Worm (Caenorhabditis elegans) whole organism, young adult: Measurements from ENCODE around the gene T21B10.4.
A peak's percentile ranks its signal among the peaks of the same experiment; 100 is the strongest.

Source experiments
- B0019.2 ChIP-seq: fragments of 200-800 bp; sonication (Bioruptor generic); conservative IDR thresholded peaks from 2 replicates; pipeline ENCODE4 v1.3.6; 2022; ENCODE audit warnings: missing genetic modification reagents, missing genetic modification characterization, missing compliant biosample characterization
- B0336.3 ChIP-seq: fragments of 200-800 bp; sonication (Bioruptor generic); IDR thresholded peaks from 2 replicates; pipeline ENCODE4 v1.3.6; 2022; ENCODE audit warnings: missing genetic modification characterization, missing compliant biosample characterization
- C17E4.6 ChIP-seq: fragments of 200-800 bp; sonication (Bioruptor generic); IDR thresholded peaks from 2 replicates; pipeline ENCODE4 v1.3.6; 2022; ENCODE audit warnings: missing genetic modification reagents, missing genetic modification characterization, missing compliant biosample characterization
- D2030.7 ChIP-seq: fragments of 200-800 bp; sonication (Bioruptor generic); IDR thresholded peaks from 2 replicates; pipeline ENCODE4 v1.3.6; 2022; ENCODE audit warnings: missing genetic modification reagents, missing genetic modification characterization, missing compliant biosample characterization
- F33H1.4 ChIP-seq: fragments of 200-800 bp; sonication (Bioruptor generic); IDR thresholded peaks from 2 replicates; pipeline ENCODE4 v1.3.6; 2022; ENCODE audit warnings: missing genetic modification reagents, missing genetic modification characterization, missing compliant biosample characterization
- F37B4.10 ChIP-seq: fragments of 200-800 bp; sonication (Bioruptor generic); IDR thresholded peaks from 2 replicates; pipeline ENCODE4 v1.3.6; 2022; ENCODE audit warnings: missing genetic modification characterization, missing compliant biosample characterization
- F52B5.7 ChIP-seq: sonication (generic microtip); optimal IDR thresholded peaks from 2 replicates; lab custom pipeline; 2016; ENCODE audit warnings: mild to moderate bottlenecking, missing genetic modification characterization, missing compliant biosample characterization
- F57A8.1 ChIP-seq: fragments of 200-800 bp; sonication (Bioruptor generic); optimal IDR thresholded peaks from 2 replicates; lab custom pipeline; 2018; ENCODE audit warnings: mild to moderate bottlenecking, missing genetic modification characterization, moderate library complexity, missing compliant biosample characterization
- T26A5.8 ChIP-seq: sonication (generic microtip); optimal IDR thresholded peaks from 2 replicates; lab custom pipeline; 2016; ENCODE audit warnings: missing genetic modification characterization, missing compliant biosample characterization
- Y67H2A.10 ChIP-seq: fragments of 200-800 bp; sonication (Bioruptor generic); conservative IDR thresholded peaks from 2 replicates; pipeline ENCODE4 v1.3.6; 2022; ENCODE audit warnings: missing genetic modification reagents, missing genetic modification characterization, missing compliant biosample characterization
- Y79H2A.3 ChIP-seq: fragments of 200-800 bp; sonication (Bioruptor generic); conservative IDR thresholded peaks from 2 replicates; pipeline ENCODE4 v1.3.6; 2022; ENCODE audit warnings: missing genetic modification reagents, missing genetic modification characterization, missing compliant biosample characterization
- ZK185.1 ChIP-seq: sonication (generic microtip); optimal IDR thresholded peaks from 2 replicates; lab custom pipeline; 2016; ENCODE audit warnings: mild to moderate bottlenecking, missing genetic modification characterization, missing compliant biosample characterization; ENCODE audit not compliant: poor library complexity, severe bottlenecking
- akir-1 ChIP-seq: fragments of 200-800 bp; sonication (Bioruptor generic); optimal IDR thresholded peaks from 2 replicates; lab custom pipeline; 2018; ENCODE audit warnings: mild to moderate bottlenecking, missing genetic modification characterization, moderate library complexity, missing compliant biosample characterization
- bed-1 ChIP-seq: fragments of 200-800 bp; sonication (Bioruptor generic); IDR thresholded peaks from 2 replicates; pipeline ENCODE4 v1.3.6; 2022; ENCODE audit warnings: missing genetic modification reagents, missing genetic modification characterization, missing compliant biosample characterization
- bed-2 ChIP-seq: fragments of 200-800 bp; sonication (Bioruptor generic); IDR thresholded peaks from 2 replicates; pipeline ENCODE4 v1.3.6; 2022; ENCODE audit warnings: missing genetic modification reagents, missing genetic modification characterization, missing compliant biosample characterization
- ccch-3 ChIP-seq: fragments of 200-800 bp; sonication (Bioruptor generic); optimal IDR thresholded peaks from 2 replicates; lab custom pipeline; 2018; ENCODE audit warnings: mild to moderate bottlenecking, missing genetic modification characterization, missing compliant biosample characterization
- ceh-100 ChIP-seq: fragments of 200-800 bp; sonication (Bioruptor generic); IDR thresholded peaks from 2 replicates; pipeline ENCODE4 v1.3.6; 2022; ENCODE audit warnings: missing genetic modification reagents, missing genetic modification characterization, missing compliant biosample characterization
- ceh-27 ChIP-seq: fragments of 200-800 bp; sonication (Bioruptor generic); optimal IDR thresholded peaks from 2 replicates; lab custom pipeline; 2018; ENCODE audit warnings: mild to moderate bottlenecking, missing genetic modification characterization, moderate library complexity, missing compliant biosample characterization
- ceh-79 ChIP-seq: sonication (generic microtip); optimal IDR thresholded peaks from 2 replicates; lab custom pipeline; 2017; ENCODE audit warnings: mild to moderate bottlenecking, missing genetic modification characterization, missing compliant biosample characterization
- efl-1 ChIP-seq: fragments of 150-350 bp; optimal IDR thresholded peaks from 2 replicates; lab custom pipeline; 2014; ENCODE audit warnings: missing biosample characterization, missing genetic modification reagents, missing genetic modification characterization
- egl-18 ChIP-seq: fragments of 200-800 bp; sonication (Bioruptor generic); IDR thresholded peaks from 2 replicates; pipeline ENCODE4 v1.3.6; 2022; ENCODE audit warnings: missing genetic modification reagents, missing genetic modification characterization, missing compliant biosample characterization
- egl-44 ChIP-seq: fragments of 200-800 bp; sonication (Bioruptor generic); IDR thresholded peaks from 2 replicates; pipeline ENCODE4 v1.3.6; 2022; ENCODE audit warnings: missing genetic modification reagents, missing genetic modification characterization, missing compliant biosample characterization
- egrh-3 ChIP-seq: fragments of 200-800 bp; sonication (Bioruptor generic); IDR thresholded peaks from 2 replicates; pipeline ENCODE4 v1.3.6; 2022; ENCODE audit warnings: missing genetic modification reagents, missing genetic modification characterization, missing compliant biosample characterization
- ets-4 ChIP-seq: fragments of 200-800 bp; sonication (Bioruptor generic); optimal IDR thresholded peaks from 2 replicates; lab custom pipeline; 2018; ENCODE audit warnings: mild to moderate bottlenecking, missing genetic modification characterization, missing compliant biosample characterization
- him-1 ChIP-seq: sonication (generic microtip); optimal IDR thresholded peaks from 2 replicates; lab custom pipeline; 2016; ENCODE audit warnings: missing genotype, missing genetic modification reagents, missing genetic modification characterization, missing compliant biosample characterization
- hmg-1.2 ChIP-seq: fragments of 200-800 bp; sonication (Bioruptor generic); IDR thresholded peaks from 2 replicates; pipeline ENCODE4 v1.3.6; 2022; ENCODE audit warnings: missing genetic modification reagents, missing genetic modification characterization, missing compliant biosample characterization
- hmg-20 ChIP-seq: fragments of 200-800 bp; sonication (Bioruptor generic); IDR thresholded peaks from 2 replicates; pipeline ENCODE4 v1.3.6; 2022; ENCODE audit warnings: missing genetic modification reagents, missing genetic modification characterization, missing compliant biosample characterization
- hsf-1 ChIP-seq: fragments of 200-800 bp; sonication (Bioruptor generic); IDR thresholded peaks from 2 replicates; pipeline ENCODE4 v1.3.6; 2022; ENCODE audit warnings: missing genetic modification reagents, missing genetic modification characterization, missing compliant biosample characterization
- lin-35 ChIP-seq, 3 experiments: fragments of 150-350 bp in 2 of 3; sonication (generic microtip) in 1 of 3; optimal IDR thresholded peaks; 2 replicates each; lab custom pipeline; 2014 to 2018; ENCODE audit warnings: missing biosample characterization in 3 of 3, missing genetic modification characterization in 3 of 3, missing genetic modification reagents in 3 of 3
- lin-40 ChIP-seq: sonication (generic microtip); optimal IDR thresholded peaks from 2 replicates; lab custom pipeline; 2016; ENCODE audit warnings: missing genetic modification characterization, mild to moderate bottlenecking, missing compliant biosample characterization, missing genotype, missing genetic modification reagents
- lsl-1 ChIP-seq: fragments of 200-800 bp; sonication (Bioruptor generic); optimal IDR thresholded peaks from 2 replicates; lab custom pipeline; 2018; ENCODE audit warnings: mild to moderate bottlenecking, missing genetic modification characterization, moderate library complexity, missing compliant biosample characterization
- lsy-27 ChIP-seq: sonication (generic microtip); optimal IDR thresholded peaks from 2 replicates; lab custom pipeline; 2017; ENCODE audit warnings: missing genetic modification characterization, mild to moderate bottlenecking, missing compliant biosample characterization, antibody characterized with exemption, missing genotype, borderline replicate concordance; ENCODE audit not compliant: insufficient read depth
- madf-10 ChIP-seq: sonication (generic microtip); optimal IDR thresholded peaks from 2 replicates; lab custom pipeline; 2016; ENCODE audit warnings: mild to moderate bottlenecking, missing genetic modification characterization, missing compliant biosample characterization
- mcd-1 ChIP-seq: fragments of 200-800 bp; sonication (Bioruptor generic); IDR thresholded peaks from 2 replicates; pipeline ENCODE4 v1.3.6; 2022; ENCODE audit warnings: missing genetic modification reagents, missing genetic modification characterization, missing compliant biosample characterization
- mel-28 ChIP-seq: sonication (generic microtip); optimal IDR thresholded peaks from 2 replicates; lab custom pipeline; 2016; ENCODE audit warnings: borderline replicate concordance, mild to moderate bottlenecking, missing genetic modification characterization, missing compliant biosample characterization
- nfyb-1 ChIP-seq: fragments of 200-800 bp; sonication (Bioruptor generic); IDR thresholded peaks from 2 replicates; pipeline ENCODE4 v1.3.6; 2022; ENCODE audit warnings: missing genetic modification reagents, missing genetic modification characterization, missing compliant biosample characterization
- nhr-120 ChIP-seq: fragments of 200-800 bp; sonication (Bioruptor generic); IDR thresholded peaks from 2 replicates; pipeline ENCODE4 v1.3.6; 2022; ENCODE audit warnings: missing genetic modification characterization, missing compliant biosample characterization
- nhr-90 ChIP-seq: sonication (generic microtip); optimal IDR thresholded peaks from 2 replicates; lab custom pipeline; 2016; ENCODE audit warnings: missing genotype, mild to moderate bottlenecking, missing genetic modification characterization, missing compliant biosample characterization
- pha-4 ChIP-seq: fragments of 150-350 bp; sonication (generic microtip); optimal IDR thresholded peaks from 2 replicates; lab custom pipeline; 2014; ENCODE audit warnings: missing biosample characterization, missing genetic modification reagents, missing genetic modification characterization
- repo-1 ChIP-seq: sonication (generic microtip); optimal IDR thresholded peaks from 2 replicates; lab custom pipeline; 2017; ENCODE audit warnings: mild to moderate bottlenecking, missing genetic modification characterization, missing compliant biosample characterization
- sea-2 ChIP-seq: fragments of 200-800 bp; sonication (Bioruptor generic); IDR thresholded peaks from 2 replicates; pipeline ENCODE4 v1.3.6; 2022; ENCODE audit warnings: missing genetic modification characterization, missing compliant biosample characterization
- snpc-1.1 ChIP-seq: sonication (generic microtip); optimal IDR thresholded peaks from 2 replicates; lab custom pipeline; 2017; ENCODE audit warnings: missing genetic modification characterization, mild to moderate bottlenecking, missing compliant biosample characterization, antibody characterized with exemption, moderate library complexity, missing genotype, missing genetic modification reagents; ENCODE audit not compliant: insufficient read depth
- snpc-1.3 ChIP-seq: sonication (generic microtip); optimal IDR thresholded peaks from 2 replicates; lab custom pipeline; 2017; ENCODE audit warnings: missing genetic modification characterization, mild to moderate bottlenecking, missing compliant biosample characterization, antibody characterized with exemption, moderate library complexity, missing genotype, missing genetic modification reagents; ENCODE audit not compliant: insufficient read depth
- snpc-4 ChIP-seq, 5 experiments: fragments of 150-350 bp in 1 of 5; sonication (generic microtip) in 4 of 5; optimal IDR thresholded peaks; 2 replicates each; lab custom pipeline; 2014 to 2018; ENCODE audit warnings: missing genetic modification characterization in 5 of 5, missing biosample characterization in 3 of 5, antibody characterized with exemption in 2 of 5, mild to moderate bottlenecking in 2 of 5, missing compliant biosample characterization in 2 of 5, missing genotype in 2 of 5, moderate library complexity in 2 of 5, missing genetic modification reagents in 1 of 5
- xnd-1 ChIP-seq: sonication (generic microtip); optimal IDR thresholded peaks from 2 replicates; lab custom pipeline; 2016; ENCODE audit warnings: missing genotype, missing genetic modification reagents, missing genetic modification characterization, missing compliant biosample characterization
- ztf-6 ChIP-seq: fragments of 200-800 bp; sonication (Bioruptor generic); IDR thresholded peaks from 2 replicates; pipeline ENCODE4 v1.3.6; 2022; ENCODE audit warnings: missing genetic modification reagents, missing genetic modification characterization, missing compliant biosample characterization

The T21B10.4 gene

ce11 chrII:8938907-8939622, 1.6 kb upstream of the T21B10.4 start (continued):
- no peak for TF ChIP-seq lin-40 (tag; lab: Kevin White, UChicago)
- TF ChIP-seq F57A8.1 (GFP tag; lab: Kevin White, UChicago): no peak
- no peak for TF ChIP-seq egl-44 (GFP tag; lab: Robert Waterston, UW)
- TF ChIP-seq madf-10: no peak
- TF ChIP-seq ceh-27 (GFP tag; lab: Kevin White, UChicago): no peak
- no peak for TF ChIP-seq snpc-4 (GFP tag; optimal IDR thresholded peaks at IDR 0.05; lab: Kevin White, UChicago)
- no peak for TF ChIP-seq snpc-4 (tag; optimal IDR thresholded peaks at IDR 0.05; lab: Kevin White, UChicago)
- peak; percentile 62; the same call in 1 of the 2 replicates for TF ChIP-seq nfyb-1 (GFP tag; lab: Robert Waterston, UW)
- TF ChIP-seq Y79H2A.3 (GFP tag; lab: Robert Waterston, UW): peak; percentile 67; the same call in 1 of the 2 replicates
- TF ChIP-seq hmg-1.2 (GFP tag; lab: Robert Waterston, UW): no peak; the same call in 1 of the 2 replicates
- TF ChIP-seq egl-18 (GFP tag; lab: Robert Waterston, UW): no peak
- TF ChIP-seq akir-1 (GFP tag; lab: Kevin White, UChicago): no peak
- no peak for TF ChIP-seq ets-4
- no peak for TF ChIP-seq bed-1 (GFP tag; lab: Robert Waterston, UW)
- 0 out of 2 replicates have a peak, but pooled peaks have one; percentile 9 for TF ChIP-seq C17E4.6 (GFP tag; lab: Robert Waterston, UW)
- TF ChIP-seq nhr-120 (GFP tag; lab: Robert Waterston, UW): no peak
- TF ChIP-seq efl-1 (GFP tag; lab: Kevin White, UChicago): no peak
- no peak for TF ChIP-seq ceh-79 (tag; lab: Kevin White, UChicago)
- TF ChIP-seq mel-28: no peak
- no peak for TF ChIP-seq Y67H2A.10 (GFP tag; lab: Robert Waterston, UW)
- no peak for TF ChIP-seq B0019.2 (GFP tag; lab: Robert Waterston, UW)
- TF ChIP-seq F33H1.4 (GFP tag; lab: Robert Waterston, UW): no peak; the same call in 1 of the 2 replicates
- peak; percentile 24 for TF ChIP-seq xnd-1 (tag; lab: Kevin White, UChicago)
- TF ChIP-seq snpc-1.3: peak; percentile 20
- peak; percentile 9 for TF ChIP-seq repo-1 (tag; lab: Kevin White, UChicago)
- TF ChIP-seq nhr-90 (tag; lab: Kevin White, UChicago): no peak
- peak; percentile 2 for TF ChIP-seq lsl-1 (GFP tag; lab: Kevin White, UChicago)
- no peak for TF ChIP-seq mcd-1
- no peak for TF ChIP-seq pha-4 (tag; lab: Kevin White, UChicago)
- no peak for TF ChIP-seq lsy-27 (tag; lab: Kevin White, UChicago)
- no peak for TF ChIP-seq ztf-6 (GFP tag; lab: Robert Waterston, UW)
- TF ChIP-seq F52B5.7 (tag; lab: Kevin White, UChicago): peak; percentile 50
- TF ChIP-seq B0336.3 (GFP tag; lab: Robert Waterston, UW): 0 out of 2 replicates have a peak, but pooled peaks have one; percentile 21
- no peak for TF ChIP-seq snpc-1.1
- no peak for TF ChIP-seq bed-2
- TF ChIP-seq egrh-3 (GFP tag; lab: Robert Waterston, UW): no peak
- TF ChIP-seq ZK185.1 (tag; lab: Kevin White, UChicago): peak; percentile 1
- TF ChIP-seq F37B4.10 (GFP tag; lab: Robert Waterston, UW): no peak
- peak; percentile 34; the same call in 1 of the 2 replicates for TF ChIP-seq D2030.7
- TF ChIP-seq him-1 (tag; lab: Kevin White, UChicago): peak; percentile 44
- 0 out of 2 replicates have a peak, but pooled peaks have one; percentile 30 for TF ChIP-seq ceh-100
- TF ChIP-seq hmg-20 (GFP tag; lab: Robert Waterston, UW): no peak
- TF ChIP-seq sea-2 (GFP tag; lab: Robert Waterston, UW): no peak
- no peak for TF ChIP-seq lin-35 (GFP tag; optimal IDR thresholded peaks at IDR 0.05; lab: Kevin White, UChicago)
- TF ChIP-seq T26A5.8 (tag; lab: Kevin White, UChicago): no peak
- no peak for TF ChIP-seq hsf-1 (GFP tag; lab: Robert Waterston, UW)
- TF ChIP-seq ccch-3: no peak
